Fruit fly (Drosophila melanogaster) whole organism, embryonic: ENCODE results near the gene RhoGAP100F.

Experiments used
- Atf6 ChIP-seq: fragments of 200-800 bp; sonication (Bioruptor generic); IDR thresholded peaks from 2 replicates; pipeline ENCODE4 v1.3.6; 2022; ENCODE audit warnings: missing biosample characterization, missing genetic modification characterization
- Ravus ChIP-seq: fragments of 200-800 bp; sonication (Bioruptor generic); IDR thresholded peaks from 2 replicates; pipeline ENCODE4 v1.3.6; 2022; ENCODE audit warnings: missing biosample characterization, missing genetic modification characterization
- cwo ChIP-seq: fragments of 200-800 bp; sonication (Bioruptor generic); optimal IDR thresholded peaks from 3 replicates; lab custom pipeline; 2017; ENCODE audit warnings: missing biosample characterization, missing genetic modification characterization, mild to moderate bottlenecking, moderate library complexity, missing genetic modification reagents
- fru ChIP-seq: fragments of >200 bp; optimal IDR thresholded peaks from 2 replicates; lab custom pipeline; 2017

- TF ChIP-seq Atf6 (GFP tag; lab: Robert Waterston, UW) (no peak), cwo (GFP tag; lab: Kevin White, UChicago) (no peak), Ravus (GFP tag; lab: Robert Waterston, UW) (no peak), fru (lab: Kevin White, UChicago) (no peak)
Measured at dm6 chr3R:31771790-31772576, 40.4 kb upstream of the RhoGAP100F start, which contains the start of the genes betaGlu and sip3.
